Fruit fly (Drosophila melanogaster): ENCODE data around the gene CG43965.
A peak's percentile ranks its signal among the peaks of the same experiment; 100 is the strongest.

CG43965 gene

DNA sequence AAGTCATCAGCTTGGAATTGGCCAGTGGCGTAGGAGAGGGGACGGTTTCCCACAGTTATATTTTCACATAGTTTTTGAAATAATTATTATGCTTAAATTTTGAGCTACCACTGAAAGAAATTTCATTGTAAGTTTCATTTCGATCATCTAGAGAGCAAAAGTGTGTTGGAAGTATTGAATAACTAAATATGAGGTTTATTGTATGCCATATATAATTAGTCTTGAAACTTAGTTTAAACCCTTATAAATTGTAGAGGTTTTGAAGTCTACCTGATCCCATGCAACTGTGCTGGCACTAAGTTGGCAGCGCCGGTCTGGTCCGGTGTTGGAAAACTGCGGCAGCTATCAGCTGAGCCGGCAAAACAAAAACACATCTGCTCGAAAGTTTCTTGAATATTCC lies 4.4 kb downstream of the CG43965 start, which contains the start of the genes CG32022 and CG6511 (continued):
- TF ChIP-seq ewg (GFP tag; optimal IDR thresholded peaks at IDR 0.05) (peak; percentile 94), gcm (GFP tag; optimal IDR thresholded peaks at IDR 0.05) (peak; percentile 95), NFAT (GFP tag; IDR thresholded peaks at IDR 0.05) (peak; percentile 95), CG4328 (GFP tag; optimal IDR thresholded peaks at IDR 0.05) (peak; percentile 97), zf30C (GFP tag; optimal IDR thresholded peaks at IDR 0.05) (peak; percentile 69), CG3838 (GFP tag; optimal IDR thresholded peaks at IDR 0.05) (peak; percentile 92), CG17612 (GFP tag; IDR thresholded peaks at IDR 0.05) (peak; percentile 84), gt (GFP tag; IDR thresholded peaks at IDR 0.05) (peak; percentile 89), nmo (GFP tag; optimal IDR thresholded peaks at IDR 0.05) (peak; percentile 98), mam (GFP tag; optimal IDR thresholded peaks at IDR 0.05) (peak; percentile 99), CG17385 (GFP tag; optimal IDR thresholded peaks at IDR 0.05) (peak; percentile 92), CG12659 (GFP tag; optimal IDR thresholded peaks at IDR 0.05) (peak; percentile 98), caup (GFP tag; optimal IDR thresholded peaks at IDR 0.05; ENCODE audit: severe bottlenecking) (peak; percentile 97), ac (GFP tag; optimal IDR thresholded peaks at IDR 0.05) (peak; percentile 91), CG7357 (GFP tag; IDR thresholded peaks at IDR 0.05) (peak; percentile 95), lmd (GFP tag; IDR thresholded peaks at IDR 0.05) (peak; percentile 97), abd-A (tag; optimal IDR thresholded peaks at IDR 0.05) (no peak), BtbVII (GFP tag; optimal IDR thresholded peaks at IDR 0.05) (peak; percentile 95), slou (GFP tag; optimal IDR thresholded peaks at IDR 0.05) (peak; percentile 94), CG4404 (GFP tag; IDR thresholded peaks at IDR 0.05) (peak; percentile 98), Nf-YC (tag; optimal IDR thresholded peaks at IDR 0.05) (peak; percentile 92), chm (GFP tag; IDR thresholded peaks at IDR 0.05) (peak; percentile 81), CG17328 (GFP tag; IDR thresholded peaks at IDR 0.05) (peak; percentile 91), CTCF (GFP tag; optimal IDR thresholded peaks at IDR 0.05) (peak; percentile 50), NC2β (GFP tag; optimal IDR thresholded peaks at IDR 0.05) (peak; percentile 95), HLHmδ (GFP tag; optimal IDR thresholded peaks at IDR 0.05) (no peak), CG6689 (GFP tag; IDR thresholded peaks at IDR 0.05) (peak; percentile 96), scrt (GFP tag; optimal IDR thresholded peaks at IDR 0.05) (peak; percentile 88)

dm6 chr3L:8719990-8720559 lies 5.5 kb downstream of the CG43965 start, which contains the start of gene SrpRbeta:
SrpRbeta (minus strand) TSS chr3L:8720225.
- TF ChIP-seq CG15073 (GFP tag; optimal IDR thresholded peaks at IDR 0.05) (no peak), Xbp1 (GFP tag; optimal IDR thresholded peaks at IDR 0.05) (peak; percentile 50), CG34376 (GFP tag; optimal IDR thresholded peaks at IDR 0.05) (peak; percentile 34), Bdp1 (GFP tag; optimal IDR thresholded peaks at IDR 0.05) (no peak), CTCF (GFP tag; optimal IDR thresholded peaks at IDR 0.05) (peak; percentile 23), grau (tag; optimal IDR thresholded peaks at IDR 0.05) (peak; percentile 17), PHDP (tag; optimal IDR thresholded peaks at IDR 0.05) (peak; percentile 7), gfzf (GFP tag; optimal IDR thresholded peaks at IDR 0.05) (peak; percentile 9), NfI (GFP tag; optimal IDR thresholded peaks at IDR 0.05) (peak; percentile 46), nau (GFP tag; optimal IDR thresholded peaks at IDR 0.05) (no peak), B-H2 (GFP tag; optimal IDR thresholded peaks at IDR 0.05) (peak; percentile 72), CG17612 (GFP tag; IDR thresholded peaks at IDR 0.05) (no peak), CG10209 (GFP tag; optimal IDR thresholded peaks at IDR 0.05) (peak; percentile 6), CG1529 (GFP tag; optimal IDR thresholded peaks at IDR 0.05) (no peak), Ets65A (GFP tag) (peak; percentile 94), dpn (GFP tag; optimal IDR thresholded peaks at IDR 0.05) (peak; percentile 31 to 56), CG30403 (GFP tag; optimal IDR thresholded peaks at IDR 0.05) (peak; percentile 8), Dp (GFP tag; optimal IDR thresholded peaks at IDR 0.05) (peak; percentile 93), CG10147 (GFP tag; optimal IDR thresholded peaks at IDR 0.05) (no peak), mirr (GFP tag; optimal IDR thresholded peaks at IDR 0.05) (peak; percentile 43), slbo (GFP tag; IDR thresholded peaks at IDR 0.05) (peak; percentile 52; the same call in 1 of the 2 replicates), CG12744 (GFP tag; optimal IDR thresholded peaks at IDR 0.05) (no peak), CG12155 (GFP tag; optimal IDR thresholded peaks at IDR 0.05) (peak; percentile 28), CG13624 (GFP tag; optimal IDR thresholded peaks at IDR 0.05) (peak; percentile 45), dm (GFP tag; optimal IDR thresholded peaks at IDR 0.05) (peak; percentile 46)
